Fruit fly (Drosophila melanogaster): ENCODE data around the gene CG44437.

- no peak for TF ChIP-seq CG33017 (tag; optimal IDR thresholded peaks at IDR 0.05)
- no peak for TF ChIP-seq CG7101 (tag; optimal IDR thresholded peaks at IDR 0.05)
- no peak for TF ChIP-seq Hr96 (GFP tag; optimal IDR thresholded peaks at IDR 0.05)
These were observed 46.5 kb upstream of the CG44437 start for dm6 chrX:13248515-13248914.

Measured in whole organism, adult.